Fruit fly (Drosophila melanogaster) ovary, adult (tissue): Measurements from ENCODE around the gene Hmr.
A peak's percentile ranks its signal among the peaks of the same experiment; 100 is the strongest.

Source experiments
- CG17801 ChIP-seq: fragments of 200-800 bp; optimal IDR thresholded peaks from 2 replicates; lab custom pipeline; 2019; ENCODE audit warnings: missing biosample characterization, mild to moderate bottlenecking, missing genetic modification characterization, moderate library complexity; ENCODE audit not compliant: partially characterized antibody

The Hmr gene

dm6 chrX:10599318-10599717 lies 3.7 kb upstream of the Hmr start:
- TF ChIP-seq CG17801 (GFP tag; lab: Kevin White, UChicago): no peak

- no peak for TF ChIP-seq CG17801 (GFP tag; lab: Kevin White, UChicago)
Observed at dm6 chrX:10588789-10589188, 6.9 kb downstream of the Hmr start, which contains the start of gene Rab9D. Gene Rab9D, plus strand, starts transcription at chrX:10589089.

- TF ChIP-seq CG17801 (GFP tag; lab: Kevin White, UChicago): peak; percentile 91
Observed at dm6 chrX:10587445-10587844, 8.2 kb downstream of the Hmr start.

DNA sequence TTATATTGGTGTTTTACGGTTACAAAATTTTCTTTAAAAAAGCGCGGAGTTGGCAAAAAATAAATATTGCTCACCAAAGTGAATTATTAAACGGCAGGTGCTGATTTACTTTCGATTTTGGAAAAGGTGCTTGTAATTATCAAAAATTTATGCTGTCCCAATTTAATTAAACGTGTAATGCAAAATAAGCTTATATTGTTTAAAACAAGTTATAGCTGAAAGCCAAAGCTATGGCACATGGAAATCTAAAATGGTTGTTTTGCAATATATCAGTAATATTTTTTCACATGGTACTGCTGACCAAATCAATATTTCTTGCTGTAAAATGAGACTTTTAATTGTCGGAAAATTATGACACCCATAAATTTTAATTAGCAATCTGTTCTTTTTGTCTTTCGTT lies 9.5 kb downstream of the Hmr start:
- TF ChIP-seq CG17801 (GFP tag; lab: Kevin White, UChicago): no peak

- TF ChIP-seq CG17801 (GFP tag; lab: Kevin White, UChicago): peak; percentile 73
Observed at dm6 chrX:10585158-10585634, 10.5 kb downstream of the Hmr start, which contains the start of gene spri. Gene spri, minus strand, starts transcription at chrX:10585422.

DNA sequence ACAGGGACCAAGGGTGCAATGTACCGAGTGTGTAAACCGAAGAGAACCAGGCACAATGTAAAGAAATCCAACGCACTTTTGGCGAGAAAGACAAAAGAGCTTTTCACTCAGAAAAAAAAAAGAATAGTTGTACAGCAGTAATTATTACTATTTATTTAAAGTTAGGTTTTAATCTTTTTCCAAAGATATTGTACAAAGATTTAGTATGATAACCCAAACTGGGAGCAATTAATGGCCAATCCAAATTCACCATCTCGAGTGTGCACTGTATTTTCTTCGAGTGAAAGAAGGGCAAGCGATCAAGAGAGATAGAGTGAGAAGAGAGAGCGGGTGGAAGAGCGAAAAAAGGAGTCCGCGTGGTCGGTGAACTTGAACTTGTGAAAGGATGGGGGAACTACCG lies 11.2 kb downstream of the Hmr start:
- TF ChIP-seq CG17801 (GFP tag; lab: Kevin White, UChicago): peak; percentile 44

- TF ChIP-seq CG17801 (GFP tag; lab: Kevin White, UChicago): no peak
Observed at dm6 chrX:10582064-10582463, 13.6 kb downstream of the Hmr start.

DNA sequence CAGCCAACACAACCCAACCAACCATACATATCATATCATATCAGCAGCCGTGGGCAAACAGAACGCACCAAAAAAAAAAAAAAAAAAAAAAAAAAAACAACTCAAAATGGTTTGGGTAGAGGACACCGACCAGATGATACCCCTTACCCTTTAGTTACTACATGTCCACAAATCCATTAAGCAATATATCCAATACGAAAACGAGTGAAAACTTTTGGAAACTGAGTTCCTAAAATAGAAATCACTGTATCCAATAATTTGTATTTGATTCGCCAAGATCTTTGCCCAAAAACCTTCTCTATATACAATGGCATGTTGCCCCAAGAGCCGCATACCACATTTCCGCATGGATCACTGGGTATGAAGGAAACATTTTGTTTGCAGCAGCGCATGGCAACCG lies 14.2 kb downstream of the Hmr start:
- TF ChIP-seq CG17801 (GFP tag; lab: Kevin White, UChicago): no peak

dm6 chrX:10580459-10581103 lies 15.1 kb downstream of the Hmr start:
- no peak for TF ChIP-seq CG17801 (GFP tag; lab: Kevin White, UChicago)

dm6 chrX:10579569-10579968 lies 16.1 kb downstream of the Hmr start:
- no peak for TF ChIP-seq CG17801 (GFP tag; lab: Kevin White, UChicago)

DNA sequence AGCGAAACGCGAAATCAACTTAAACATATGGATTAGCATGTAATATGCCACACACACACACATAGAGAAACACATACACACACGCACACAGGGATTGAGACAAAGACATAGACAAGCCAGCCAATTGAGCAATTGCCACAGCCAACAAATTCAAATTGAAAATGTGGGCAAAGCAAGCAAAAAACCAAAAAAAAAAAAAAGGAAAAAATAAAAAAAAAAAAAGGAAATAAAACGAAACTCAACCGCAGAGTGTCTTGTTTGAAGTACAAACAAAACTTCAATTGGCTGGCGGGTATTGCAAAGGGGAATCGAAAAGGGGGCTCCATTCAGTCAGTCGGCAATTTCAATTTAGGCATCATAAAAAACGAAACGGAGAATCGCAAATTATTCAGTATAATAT lies 17.9 kb downstream of the Hmr start:
- TF ChIP-seq CG17801 (GFP tag; lab: Kevin White, UChicago): no peak

DNA sequence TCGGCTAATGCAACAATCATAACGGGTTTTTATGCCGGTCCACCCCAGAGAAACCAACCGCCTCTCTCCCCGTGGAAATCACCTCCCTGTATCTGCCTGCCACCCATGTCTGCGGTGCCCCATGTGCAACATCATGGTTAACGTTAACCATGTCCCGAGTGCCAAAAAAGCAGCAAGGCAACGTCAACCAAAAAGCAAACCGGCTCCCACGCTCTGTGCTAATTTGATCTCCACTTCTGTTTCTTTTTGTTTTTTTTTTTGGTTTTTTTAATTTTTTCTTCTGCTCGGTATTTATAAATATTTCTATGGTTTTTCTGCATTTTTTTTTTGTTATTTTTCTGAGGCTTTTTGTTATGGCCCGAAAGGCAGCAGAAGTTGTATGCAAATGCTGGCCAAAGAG lies 18.7 kb downstream of the Hmr start:
- no peak for TF ChIP-seq CG17801 (GFP tag; lab: Kevin White, UChicago)

DNA sequence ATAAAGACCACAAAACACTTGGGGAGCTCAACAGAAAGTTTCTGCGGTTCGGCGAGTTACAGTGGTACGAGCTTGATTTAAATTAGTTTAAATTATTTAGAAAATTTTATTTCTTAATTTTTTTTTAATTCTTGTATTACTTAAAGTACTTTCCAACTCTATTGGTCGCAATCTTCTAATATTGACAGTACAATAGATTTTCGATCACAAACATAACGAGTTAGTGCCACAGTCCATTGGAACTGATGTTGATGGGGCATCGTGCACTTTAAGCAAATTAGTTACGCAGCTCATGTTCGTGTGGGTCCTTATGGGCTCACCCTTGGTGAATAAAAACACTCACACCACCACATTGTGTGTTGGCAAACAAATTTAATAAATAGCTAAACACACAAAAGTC lies 22.1 kb downstream of the Hmr start:
- TF ChIP-seq CG17801 (GFP tag; lab: Kevin White, UChicago): no peak

DNA sequence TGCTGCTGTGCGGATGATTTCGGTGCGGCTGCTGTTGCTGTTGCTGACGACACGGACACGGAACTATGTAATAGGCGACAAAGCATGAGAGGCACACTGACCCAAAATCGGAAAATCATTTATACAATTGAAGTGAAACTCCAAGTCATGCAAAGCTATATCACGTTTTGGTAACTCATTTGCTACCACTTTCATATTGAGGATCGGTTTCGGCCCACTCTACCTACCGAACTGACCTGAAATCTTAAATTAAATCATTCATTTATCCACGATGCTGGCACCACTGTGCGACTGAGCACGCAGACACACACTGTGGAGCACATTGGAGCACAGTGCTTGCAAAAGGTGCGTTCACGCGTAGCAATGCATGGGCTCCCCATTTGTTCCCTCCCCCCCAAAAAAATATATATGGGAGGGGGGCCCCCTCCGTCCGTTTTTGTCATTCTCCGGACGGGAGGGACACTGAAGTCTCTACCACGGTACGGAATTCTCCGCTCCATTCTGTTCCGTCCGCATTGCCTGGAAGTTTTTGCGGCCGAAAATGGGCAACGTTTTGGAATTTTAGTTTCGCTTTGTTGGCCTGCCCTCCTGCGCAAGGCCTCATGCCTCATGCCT lies 25.4 kb downstream of the Hmr start:
- TF ChIP-seq CG17801 (GFP tag; lab: Kevin White, UChicago): no peak

- no peak for TF ChIP-seq CG17801 (GFP tag; lab: Kevin White, UChicago)
Observed at dm6 chrX:10566491-10566890, 29.2 kb downstream of the Hmr start, which contains the start of gene CG15296. Gene CG15296, minus strand, starts transcription at chrX:10566591.

DNA sequence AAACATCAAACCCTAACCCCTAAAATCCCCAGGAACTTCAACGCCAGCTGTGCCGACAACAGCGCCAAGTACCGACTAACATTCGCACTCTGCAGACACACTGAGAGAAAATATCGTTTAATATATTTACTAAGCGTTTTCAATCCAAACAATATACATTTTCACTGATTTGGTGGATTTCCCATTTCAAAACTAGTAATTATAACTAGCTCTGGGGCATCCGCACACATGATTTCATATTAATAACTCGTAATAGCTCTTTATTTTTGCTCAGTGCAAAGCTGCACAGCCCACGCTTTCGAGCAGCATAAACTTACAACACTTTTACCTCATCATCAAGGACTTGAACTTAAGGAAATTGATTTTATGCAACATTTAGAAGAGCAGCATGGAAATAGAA lies 31.5 kb downstream of the Hmr start:
- no peak for TF ChIP-seq CG17801 (GFP tag; lab: Kevin White, UChicago)
